Fruit fly (Drosophila melanogaster) Kc167 (cell line): ENCODE data around the gene CG31805.

Experiments
- Myc ChIP-seq: fragments of >200 bp; optimal IDR thresholded peaks from 2 replicates; lab custom pipeline; 2017; ENCODE audit warnings: missing external identifiers
- Sin3A ChIP-seq: fragments of >200 bp; optimal IDR thresholded peaks from 2 replicates; lab custom pipeline; 2018; ENCODE audit warnings: missing external identifiers
- h ChIP-seq: fragments of >200 bp; optimal IDR thresholded peaks from 3 replicates; lab custom pipeline; 2018; ENCODE audit warnings: missing external identifiers
- insv ChIP-seq: fragments of >200 bp; optimal IDR thresholded peaks from 3 replicates; lab custom pipeline; 2018; ENCODE audit warnings: missing external identifiers
- psq ChIP-seq: fragments of >200 bp; optimal IDR thresholded peaks from 2 replicates; lab custom pipeline; 2017; ENCODE audit warnings: missing external identifiers
- ttk ChIP-seq: sonication (Bioruptor generic); optimal IDR thresholded peaks from 2 replicates; lab custom pipeline; 2017; ENCODE audit warnings: missing external identifiers

Gene CG31805

DNA sequence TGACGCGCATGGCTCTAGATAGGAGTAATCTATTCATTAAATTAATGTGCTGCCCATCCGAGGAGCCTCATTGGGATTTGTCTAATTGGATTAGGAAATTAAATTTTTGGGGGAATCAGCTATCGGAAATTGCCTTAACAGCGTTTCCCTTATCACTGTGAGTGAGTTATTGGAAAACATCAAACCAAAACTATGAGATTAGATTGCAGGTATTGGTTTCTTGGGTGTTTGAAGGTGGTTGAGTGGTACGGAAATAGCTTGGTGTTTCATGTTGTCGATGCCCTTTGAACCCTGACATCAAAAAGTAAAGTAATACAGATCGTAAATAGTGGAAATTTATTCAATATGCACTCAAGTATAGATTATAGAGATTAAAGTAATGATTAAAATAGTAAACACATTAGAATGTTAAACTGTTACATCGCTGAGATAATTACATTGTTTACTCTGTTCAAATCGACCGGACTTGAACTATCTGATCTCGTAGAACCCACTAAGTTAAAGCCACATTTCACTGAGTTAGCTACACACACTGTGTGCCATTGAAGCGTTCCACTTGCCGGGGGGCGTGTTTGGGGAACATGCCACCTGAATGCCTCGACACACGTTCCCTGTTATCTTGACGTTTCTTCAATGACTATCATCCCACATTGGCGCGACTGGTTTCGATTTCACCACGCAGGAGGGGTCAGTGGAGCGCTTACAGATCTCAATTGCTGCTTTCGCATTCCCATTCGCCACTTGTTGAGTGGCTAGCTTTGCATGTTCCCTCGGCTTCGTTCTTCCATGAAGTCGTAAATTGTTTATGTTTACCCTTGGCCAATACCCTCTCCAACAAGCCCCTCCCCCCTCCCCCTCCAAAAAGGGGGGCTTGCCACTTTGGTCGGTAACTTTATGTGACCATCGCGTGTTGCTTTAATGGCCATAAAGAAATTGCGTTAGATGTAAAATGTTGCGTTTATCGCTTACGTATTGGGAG is 17.1 kb downstream of the CG31805 start:
- TF ChIP-seq Myc (lab: Kevin White, UChicago) (no peak), Sin3A (lab: Kevin White, UChicago) (no peak), psq (lab: Kevin White, UChicago) (no peak), insv (lab: Kevin White, UChicago) (no peak), ttk (lab: Kevin White, UChicago) (no peak)

DNA sequence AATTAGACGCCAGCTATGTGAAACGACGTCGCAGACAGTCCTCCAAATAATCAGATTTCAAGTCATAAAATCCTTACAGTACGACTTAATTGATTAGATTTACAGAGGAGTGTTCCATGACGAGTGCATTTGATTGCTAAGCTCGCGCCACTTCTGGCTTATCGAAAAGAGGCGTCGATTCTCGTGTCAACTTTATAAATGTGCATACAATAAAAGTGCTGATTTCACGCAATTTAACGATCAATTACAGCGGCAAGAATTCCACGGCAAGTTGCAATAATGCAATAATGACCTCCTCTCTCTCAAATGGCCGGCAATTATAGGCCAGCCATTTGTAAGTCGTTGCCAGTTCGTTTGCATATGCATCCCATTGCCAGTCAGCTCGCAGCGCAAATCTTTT is 17.9 kb downstream of the CG31805 start:
- TF ChIP-seq Myc (lab: Kevin White, UChicago) (no peak), insv (lab: Kevin White, UChicago) (no peak), Sin3A (lab: Kevin White, UChicago) (no peak), h (lab: Kevin White, UChicago) (no peak), ttk (lab: Kevin White, UChicago) (no peak), psq (lab: Kevin White, UChicago) (no peak)

DNA sequence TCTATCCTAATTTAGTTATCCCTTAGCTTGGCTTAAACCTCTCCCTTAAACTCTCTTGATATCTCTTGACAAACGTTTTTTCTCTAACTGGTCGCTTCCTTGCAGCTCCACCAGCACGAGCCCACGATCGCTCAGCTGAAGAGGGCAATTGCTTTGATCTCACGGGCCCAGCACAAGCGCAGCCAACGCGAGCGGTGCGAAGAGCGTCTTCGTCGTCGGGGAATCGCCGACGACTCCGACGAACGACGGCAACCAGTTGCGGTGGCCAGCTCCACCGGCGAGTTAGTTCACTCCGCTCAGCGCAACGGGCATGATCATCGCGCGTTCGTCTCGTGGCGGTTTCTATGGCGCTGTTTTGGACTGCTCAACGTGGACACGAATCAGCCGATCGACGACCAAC is 19.3 kb downstream of the CG31805 start:
- TF ChIP-seq h (lab: Kevin White, UChicago) (no peak), Sin3A (lab: Kevin White, UChicago) (no peak), Myc (lab: Kevin White, UChicago) (no peak), ttk (lab: Kevin White, UChicago) (no peak), psq (lab: Kevin White, UChicago) (no peak)

DNA sequence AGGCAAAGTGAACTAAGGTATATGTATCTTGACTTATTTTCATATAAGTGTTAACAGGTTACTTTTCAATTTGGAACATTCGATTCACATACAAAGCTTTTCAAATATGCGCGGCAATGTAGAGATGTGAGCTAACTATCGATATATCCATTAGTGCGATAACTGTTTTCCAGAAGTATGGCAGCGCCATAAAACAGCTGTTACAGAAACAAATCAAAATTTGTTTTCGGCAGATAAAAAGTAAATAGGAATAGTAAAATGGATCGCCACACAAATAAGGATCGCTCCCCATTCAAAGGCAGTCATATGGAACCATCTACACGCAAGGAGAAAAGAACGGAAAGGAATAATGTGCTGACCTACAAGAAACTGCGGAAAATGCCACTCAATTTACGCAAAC is 21.0 kb downstream of the CG31805 start, which contains the start of the genes CG32832, CG31743 and CG34313:
TSS of gene CG32832 (minus strand) at position 3 of the 400 bp plus-strand sequence.
TSS of gene CG31743 (plus strand) at position 230 of the 400 bp plus-strand sequence.
TSS of gene CG34313 (plus strand) at position 230 of the 400 bp plus-strand sequence.
- TF ChIP-seq h (lab: Kevin White, UChicago) (no peak), Myc (lab: Kevin White, UChicago) (no peak), ttk (lab: Kevin White, UChicago) (no peak), Sin3A (lab: Kevin White, UChicago) (no peak), insv (lab: Kevin White, UChicago) (no peak), psq (lab: Kevin White, UChicago) (no peak)

DNA sequence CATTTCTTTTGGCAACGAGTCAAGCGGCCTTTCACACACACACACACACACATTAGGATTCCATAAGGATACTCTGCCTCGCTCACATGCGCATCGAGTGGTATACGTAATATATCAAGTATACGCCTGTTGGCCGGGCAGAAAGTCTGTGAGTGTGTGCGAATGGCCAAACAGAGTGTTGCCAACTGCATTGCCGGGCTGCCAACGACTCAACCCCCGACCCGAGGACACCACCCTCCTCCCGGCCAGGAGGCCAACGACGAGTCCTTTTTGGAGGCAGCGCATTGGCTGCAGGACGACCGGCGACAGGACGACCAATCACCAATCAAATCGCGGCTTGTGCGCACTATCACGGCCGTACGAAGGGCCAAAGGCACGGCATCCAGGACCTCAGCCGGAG is 22.6 kb downstream of the CG31805 start:
- TF ChIP-seq psq (lab: Kevin White, UChicago), result no peak
- no peak for TF ChIP-seq h (lab: Kevin White, UChicago)
- no peak for TF ChIP-seq ttk (lab: Kevin White, UChicago)
- TF ChIP-seq Sin3A (lab: Kevin White, UChicago), result no peak
- TF ChIP-seq Myc (lab: Kevin White, UChicago), result no peak
- no peak for TF ChIP-seq insv (lab: Kevin White, UChicago)

DNA sequence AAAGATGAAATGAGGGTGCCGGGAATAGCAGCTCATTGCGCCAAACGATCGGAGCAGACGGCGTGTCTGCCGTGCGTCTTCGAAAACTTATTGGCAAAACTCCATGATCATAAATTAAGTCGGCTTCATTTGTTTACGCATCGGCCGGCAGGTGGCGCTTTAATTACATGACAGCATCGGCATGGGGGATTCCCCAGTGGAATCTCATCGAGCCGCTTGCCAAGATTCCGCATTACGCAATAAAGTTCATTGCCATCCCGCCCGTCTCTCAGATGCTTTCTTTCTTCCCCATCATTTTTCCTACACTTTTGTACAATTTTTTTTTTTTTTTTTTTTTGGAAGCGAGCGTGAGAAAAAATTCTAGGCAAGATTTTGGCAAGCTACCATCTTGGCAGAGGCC is 23.7 kb downstream of the CG31805 start:
- no peak for TF ChIP-seq h (lab: Kevin White, UChicago)

DNA sequence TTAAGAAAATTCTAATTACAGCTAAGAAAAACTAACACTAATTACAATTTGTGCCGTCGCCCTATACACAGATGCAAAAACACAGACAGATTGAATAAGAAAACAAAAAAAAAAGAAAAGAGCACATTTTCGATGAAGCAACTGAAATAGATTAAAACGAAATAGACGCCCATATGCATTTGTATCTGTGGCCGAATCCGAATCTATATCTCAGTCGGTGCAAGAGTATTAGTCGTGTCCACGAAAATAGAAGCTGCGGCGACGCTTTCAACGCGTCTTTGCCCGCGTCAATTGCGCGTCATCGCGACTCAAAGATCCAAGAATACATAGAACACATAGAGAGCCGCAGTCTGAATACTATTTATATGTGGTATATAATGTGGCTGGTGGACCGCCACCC is 25.3 kb downstream of the CG31805 start:
- TF ChIP-seq psq (lab: Kevin White, UChicago) (no peak), insv (lab: Kevin White, UChicago) (no peak), Myc (lab: Kevin White, UChicago) (no peak), ttk (lab: Kevin White, UChicago) (no peak), h (lab: Kevin White, UChicago) (no peak), Sin3A (lab: Kevin White, UChicago) (no peak)

DNA sequence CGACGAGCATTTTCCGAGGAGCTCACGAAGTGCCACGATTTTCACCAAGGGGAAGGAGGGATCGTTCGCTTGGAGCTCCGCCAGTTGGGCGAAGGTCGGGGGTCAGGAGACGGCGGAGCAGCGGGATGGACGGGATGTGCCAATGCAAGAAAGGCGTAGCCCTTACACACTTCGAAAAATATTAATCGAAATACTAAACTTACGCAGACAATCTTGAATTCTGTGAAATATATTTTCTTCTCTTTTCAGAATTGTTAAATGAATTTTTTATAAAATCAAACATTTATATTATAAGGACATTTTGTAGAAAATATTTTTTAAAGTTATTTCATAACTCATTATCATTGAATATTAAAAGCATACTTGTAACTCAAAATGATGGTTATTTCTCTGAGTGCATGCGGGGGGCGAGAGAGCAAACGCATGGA is 31.4 kb downstream of the CG31805 start:
- TF ChIP-seq Myc (lab: Kevin White, UChicago) (no peak), psq (lab: Kevin White, UChicago) (no peak), h (lab: Kevin White, UChicago) (no peak), ttk (lab: Kevin White, UChicago) (no peak), insv (lab: Kevin White, UChicago) (no peak), Sin3A (lab: Kevin White, UChicago) (no peak)

DNA sequence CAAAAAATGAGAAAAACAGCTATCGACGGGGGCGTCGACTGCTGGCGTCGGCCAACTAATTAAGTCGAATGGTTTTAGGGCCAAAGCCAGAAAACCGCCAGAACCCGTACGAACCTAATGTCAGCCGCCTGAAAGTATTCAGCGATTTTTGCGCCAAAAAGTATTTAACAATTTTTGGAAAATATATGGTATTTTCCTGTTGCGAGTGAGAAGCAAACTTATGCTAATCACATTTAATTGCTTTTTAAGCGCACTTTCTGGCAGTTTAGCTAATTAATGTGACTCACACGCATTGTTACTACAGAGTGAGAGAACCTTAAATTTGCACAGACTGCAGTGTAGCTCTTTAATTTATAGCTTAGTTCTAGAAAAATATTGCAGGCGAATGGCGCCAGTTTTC is 37.7 kb downstream of the CG31805 start:
- TF ChIP-seq Sin3A (lab: Kevin White, UChicago) (no peak), ttk (lab: Kevin White, UChicago) (no peak), insv (lab: Kevin White, UChicago) (no peak), Myc (lab: Kevin White, UChicago) (no peak), h (lab: Kevin White, UChicago) (no peak), psq (lab: Kevin White, UChicago) (no peak)

DNA sequence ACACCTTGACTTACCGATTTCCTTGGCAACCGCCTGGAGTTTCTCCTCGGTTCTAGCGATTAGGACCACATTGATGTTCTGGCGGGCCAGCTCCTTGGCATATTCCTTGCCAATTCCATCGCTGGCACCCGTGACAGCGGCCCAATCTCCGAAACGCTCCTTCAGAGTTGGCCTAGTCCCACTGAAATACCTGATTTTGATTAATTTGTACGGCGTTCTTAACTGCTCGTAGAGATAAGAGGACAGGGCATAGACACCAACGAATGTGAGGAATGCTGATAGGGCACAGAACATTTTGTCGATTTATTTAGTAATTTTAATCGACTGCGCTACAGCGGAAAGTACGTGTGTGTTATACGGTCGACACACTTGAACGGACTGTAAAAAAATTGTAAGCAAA is 39.1 kb downstream of the CG31805 start, which contains the start of gene CG6012:
TSS of gene CG6012 (minus strand) at position 364 of the 400 bp plus-strand sequence.
- TF ChIP-seq Myc (lab: Kevin White, UChicago) (no peak), insv (lab: Kevin White, UChicago) (no peak), h (lab: Kevin White, UChicago) (no peak), psq (lab: Kevin White, UChicago) (no peak), ttk (lab: Kevin White, UChicago) (no peak)

DNA sequence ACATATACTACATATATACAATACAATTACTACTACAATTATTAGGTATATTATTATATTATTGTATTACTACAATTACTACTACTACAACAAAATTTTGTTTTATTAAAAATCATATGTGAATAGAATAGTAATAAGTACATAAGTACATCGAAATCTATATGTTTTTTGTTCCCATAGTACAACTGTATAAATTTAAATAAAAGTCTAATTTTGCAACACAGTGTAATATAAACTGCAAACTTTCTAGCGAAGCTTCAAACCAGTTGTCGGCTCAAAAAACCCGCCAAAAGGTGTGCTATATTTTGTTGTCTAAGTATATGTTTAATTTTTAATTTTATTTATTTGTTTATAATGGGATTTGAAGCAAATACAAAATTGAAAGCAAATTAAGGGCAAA is 40.7 kb downstream of the CG31805 start:
- no peak for TF ChIP-seq h (lab: Kevin White, UChicago)
- no peak for TF ChIP-seq Sin3A (lab: Kevin White, UChicago)
- TF ChIP-seq insv (lab: Kevin White, UChicago), result no peak
- no peak for TF ChIP-seq psq (lab: Kevin White, UChicago)
- TF ChIP-seq ttk (lab: Kevin White, UChicago), result no peak
- TF ChIP-seq Myc (lab: Kevin White, UChicago), result no peak
